Fruit fly (Drosophila melanogaster): Measurements from ENCODE around the gene CG15892.

The CG15892 gene

DNA sequence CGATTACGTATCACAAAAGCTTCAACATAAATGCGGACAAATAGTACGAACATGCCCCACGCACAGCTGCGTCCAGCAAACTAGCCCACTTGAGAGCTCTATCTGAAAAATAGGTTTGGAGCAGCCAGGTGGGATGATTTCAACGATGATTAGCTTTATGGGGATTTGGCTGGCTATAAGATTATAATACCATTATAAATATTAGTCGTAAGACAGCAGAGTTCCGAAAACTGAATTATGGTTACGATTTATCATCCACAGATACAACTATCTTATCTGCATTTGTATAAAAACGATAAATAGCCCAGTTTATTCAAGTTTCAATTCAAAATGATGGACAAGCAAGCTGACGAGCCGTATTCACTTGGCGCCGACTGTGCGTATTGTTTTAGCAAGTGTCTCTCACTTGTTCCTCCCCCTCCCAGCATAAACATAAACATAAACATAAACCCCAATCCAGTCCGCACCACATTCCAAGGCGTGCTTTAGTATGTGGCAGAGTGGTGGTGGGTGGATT is 30.5 kb downstream of the CG15892 start (continued):
- TF ChIP-seq Dll (GFP tag; IDR thresholded peaks at IDR 0.05; ENCODE audit: partially characterized antibody) (no peak), repo (GFP tag; optimal IDR thresholded peaks at IDR 0.05) (no peak), C15 (GFP tag; IDR thresholded peaks at IDR 0.05) (no peak), CG6813 (GFP tag; optimal IDR thresholded peaks at IDR 0.05) (peak; percentile 74), Hmx (GFP tag; optimal IDR thresholded peaks at IDR 0.05) (no peak), Blimp-1 (GFP tag; optimal IDR thresholded peaks at IDR 0.05) (peak; percentile 70), CG7963 (GFP tag; IDR thresholded peaks at IDR 0.05; ENCODE audit: partially characterized antibody) (no peak), Xrp1 (GFP tag; IDR thresholded peaks at IDR 0.05) (peak; percentile 55; the same call in 1 of the 2 replicates), CG3995 (GFP tag; optimal IDR thresholded peaks at IDR 0.05) (no peak), sens (GFP tag) (peak; percentile 91), CG14667 (GFP tag; IDR thresholded peaks at IDR 0.05) (peak; percentile 34; the same call in 1 of the 2 replicates), NfI (GFP tag; optimal IDR thresholded peaks at IDR 0.05) (peak; percentile 68), CG6683 (GFP tag; optimal IDR thresholded peaks at IDR 0.05) (peak; percentile 79), CG16863 (GFP tag; optimal IDR thresholded peaks at IDR 0.05) (peak; percentile 35), MTF-1 (GFP tag; optimal IDR thresholded peaks at IDR 0.05; ENCODE audit: borderline replicate concordance) (no peak), klu (GFP tag; IDR thresholded peaks at IDR 0.05) (0 out of 2 replicates have a peak, but pooled peaks have one; percentile 49), cg (GFP tag; optimal IDR thresholded peaks at IDR 0.05) (no peak), CG7786 (GFP tag; optimal IDR thresholded peaks at IDR 0.05) (peak; percentile 60), CG3726 (GFP tag; IDR thresholded peaks at IDR 0.05) (no peak), Sox100B (GFP tag; optimal IDR thresholded peaks at IDR 0.05) (peak; percentile 87), ranshi (GFP tag; IDR thresholded peaks at IDR 0.05) (peak; percentile 47; the same call in 1 of the 2 replicates), CG12942 (GFP tag; optimal IDR thresholded peaks at IDR 0.05) (peak; percentile 35), Poxn (GFP tag; IDR thresholded peaks at IDR 0.05) (0 out of 2 replicates have a peak, but pooled peaks have one; percentile 15), cato (GFP tag; optimal IDR thresholded peaks at IDR 0.05; ENCODE audit: borderline replicate concordance) (peak; percentile 42), Ravus (GFP tag; IDR thresholded peaks at IDR 0.05) (no peak), tx (GFP tag; optimal IDR thresholded peaks at IDR 0.05) (no peak), wdn (GFP tag; IDR thresholded peaks at IDR 0.05) (no peak; the same call in 1 of the 2 replicates), tll (GFP tag; optimal IDR thresholded peaks at IDR 0.05) (no peak)

DNA sequence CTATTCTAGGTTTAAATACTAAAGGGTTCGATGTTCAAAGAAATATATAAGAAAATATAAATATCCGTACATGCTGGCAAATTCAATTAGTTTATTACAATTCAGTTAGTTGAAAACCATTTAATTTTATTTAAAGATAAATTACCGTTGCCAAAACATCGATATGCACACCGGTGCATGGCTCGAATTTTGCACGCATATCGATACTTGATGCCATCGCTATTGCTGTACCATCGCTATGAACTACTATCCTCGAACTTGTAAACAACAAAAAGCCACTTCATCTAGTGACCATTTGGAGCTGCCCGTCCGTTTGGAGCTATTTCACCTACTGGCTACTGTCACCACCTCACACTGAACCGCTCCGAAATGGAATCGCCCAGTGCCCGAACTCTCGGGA is 33.2 kb downstream of the CG15892 start, which contains the start of gene Josd:
Gene Josd (plus strand): TSS at position 270 of the 400 bp plus-strand sequence.
- TF ChIP-seq Dll (GFP tag; IDR thresholded peaks at IDR 0.05; ENCODE audit: partially characterized antibody) (peak; percentile 87), stwl (tag; optimal IDR thresholded peaks at IDR 0.05) (peak; percentile 48), knrl (GFP tag; IDR thresholded peaks at IDR 0.05; ENCODE audit: partially characterized antibody) (peak; percentile 85), H15 (GFP tag; IDR thresholded peaks at IDR 0.05) (no peak), Opbp (GFP tag; IDR thresholded peaks at IDR 0.05; ENCODE audit: partially characterized antibody) (peak; percentile 85), Myb (GFP tag; optimal IDR thresholded peaks at IDR 0.05) (peak; percentile 75), sna (GFP tag; IDR thresholded peaks at IDR 0.05; ENCODE audit: partially characterized antibody) (peak; percentile 69; the same call in 1 of the 2 replicates), amos (GFP tag; IDR thresholded peaks at IDR 0.05; ENCODE audit: partially characterized antibody) (peak; percentile 92), Lpt (GFP tag; optimal IDR thresholded peaks at IDR 0.05) (no peak), CG6854 (GFP tag; optimal IDR thresholded peaks at IDR 0.05) (no peak), row (GFP tag; IDR thresholded peaks at IDR 0.05) (peak; percentile 83), CG12391 (tag; optimal IDR thresholded peaks at IDR 0.05) (peak; percentile 23), CG2129 (GFP tag; IDR thresholded peaks at IDR 0.05; ENCODE audit: partially characterized antibody) (peak; percentile 74; the same call in 1 of the 2 replicates), CG3995 (GFP tag; optimal IDR thresholded peaks at IDR 0.05) (peak; percentile 90), mld (GFP tag; IDR thresholded peaks at IDR 0.05; ENCODE audit: partially characterized antibody) (peak; percentile 67; the same call in 1 of the 3 replicates), lab (GFP tag; optimal IDR thresholded peaks at IDR 0.05) (peak; percentile 1), CG2712 (tag; optimal IDR thresholded peaks at IDR 0.05) (peak; percentile 2), H2.0 (GFP tag; IDR thresholded peaks at IDR 0.05) (no peak), disco-r (GFP tag; optimal IDR thresholded peaks at IDR 0.05) (no peak), CG11695 (GFP tag; IDR thresholded peaks at IDR 0.05) (no peak), CG8290 (GFP tag; optimal IDR thresholded peaks at IDR 0.05) (no peak), CG8290 (tag; optimal IDR thresholded peaks at IDR 0.05) (peak in 1 of 2 experiments; percentile 41), CG10147 (GFP tag; optimal IDR thresholded peaks at IDR 0.05) (peak; percentile 8), hb (GFP tag; IDR thresholded peaks at IDR 0.05; ENCODE audit: partially characterized antibody) (peak; percentile 76)
